Worm (Caenorhabditis elegans): Measurements from ENCODE around the gene pqe-1.

pqe-1 gene

ce11 chrIII:5267217-5267906 lies 43.7 kb upstream of the pqe-1 start, which contains the start of gene ZC395.5 (continued):
- no peak for TF ChIP-seq mes-2 (tag; optimal IDR thresholded peaks at IDR 0.05; ENCODE audit: poor library complexity, severe bottlenecking)
- no peak for TF ChIP-seq nhr-10 (tag; optimal IDR thresholded peaks at IDR 0.05)
- TF ChIP-seq F44E2.7 (GFP tag; IDR thresholded peaks at IDR 0.05) = no peak
- TF ChIP-seq zfp-2 (tag; optimal IDR thresholded peaks at IDR 0.05) = no peak
- TF ChIP-seq duxl-1 (tag; optimal IDR thresholded peaks at IDR 0.05; ENCODE audit: poor library complexity) = no peak
- 0 out of 2 replicates have a peak, but pooled peaks have one; percentile 44 for TF ChIP-seq php-3 (GFP tag; IDR thresholded peaks at IDR 0.05)
- TF ChIP-seq Y5F2A.4 (GFP tag; optimal IDR thresholded peaks at IDR 0.05) = no peak
- no peak for TF ChIP-seq snpc-4 (tag; optimal IDR thresholded peaks at IDR 0.05)
- no peak for TF ChIP-seq pha-4 (GFP tag; IDR thresholded peaks at IDR 0.05)
- no peak for TF ChIP-seq pha-4 (tag; optimal IDR thresholded peaks at IDR 0.05)
- TF ChIP-seq ZK546.5 (tag; optimal IDR thresholded peaks at IDR 0.05) = no peak
- TF ChIP-seq sdz-12 (GFP tag; optimal IDR thresholded peaks at IDR 0.05) = no peak
- peak in 1 of 2 experiments; percentile 27 for TF ChIP-seq mdl-1 (tag; optimal IDR thresholded peaks at IDR 0.05)
- peak; percentile 54 for TF ChIP-seq pqm-1 (tag; optimal IDR thresholded peaks at IDR 0.05)
- no peak for TF ChIP-seq mxl-3 (GFP tag; optimal IDR thresholded peaks at IDR 0.05)
- peak in 1 of 2 experiments; percentile 86 for TF ChIP-seq unc-62 (GFP tag; optimal IDR thresholded peaks at IDR 0.05 in 1 of 2)
- no peak for TF ChIP-seq unc-62 (tag; optimal IDR thresholded peaks at IDR 0.05)
- no peak for TF ChIP-seq ctbp-1 (GFP tag; IDR thresholded peaks at IDR 0.05)
- no peak for TF ChIP-seq hif-1 (tag; optimal IDR thresholded peaks at IDR 0.05)
- no peak for TF ChIP-seq arid-1 (GFP tag; conservative IDR thresholded peaks at IDR 0.05)
- no peak for TF ChIP-seq zfp-3 (GFP tag; conservative IDR thresholded peaks at IDR 0.05)
- no peak for TF ChIP-seq zip-11 (GFP tag; IDR thresholded peaks at IDR 0.05)
- no peak for TF ChIP-seq nhr-102 (tag; optimal IDR thresholded peaks at IDR 0.05)
- no peak for TF ChIP-seq zip-2 (tag; optimal IDR thresholded peaks at IDR 0.05)
- TF ChIP-seq daf-16 (GFP tag; optimal IDR thresholded peaks at IDR 0.05) = no peak
- peak; percentile 96 for TF ChIP-seq daf-16 (tag; optimal IDR thresholded peaks at IDR 0.05)
- no peak for TF ChIP-seq daf-8 (GFP tag; IDR thresholded peaks at IDR 0.05)
- no peak for TF ChIP-seq mdt-29 (GFP tag; IDR thresholded peaks at IDR 0.05)
- TF ChIP-seq fos-1 (tag; optimal IDR thresholded peaks at IDR 0.05) = no peak
- no peak for TF ChIP-seq rbr-2 (tag; optimal IDR thresholded peaks at IDR 0.05)
- TF ChIP-seq Y48G9A.11 (GFP tag; IDR thresholded peaks at IDR 0.05) = no peak
- no peak for TF ChIP-seq hlh-30 (tag; optimal IDR thresholded peaks at IDR 0.05; ENCODE audit: insufficient read depth)

ce11 chrIII:5268486-5268885 lies 42.6 kb upstream of the pqe-1 start:
- TF ChIP-seq nhr-28 (tag; optimal IDR thresholded peaks at IDR 0.05) (no peak), dve-1 (tag; optimal IDR thresholded peaks at IDR 0.05; ENCODE audit: insufficient read depth) (peak; percentile 62), gei-8 (GFP tag; optimal IDR thresholded peaks at IDR 0.05) (no peak), mep-1 (tag; optimal IDR thresholded peaks at IDR 0.05) (peak; percentile 38), nhr-77 (tag; optimal IDR thresholded peaks at IDR 0.05) (peak; percentile 83), lsy-2 (tag; optimal IDR thresholded peaks at IDR 0.05) (no peak), zag-1 (tag; optimal IDR thresholded peaks at IDR 0.05) (no peak), nhr-11 (tag; optimal IDR thresholded peaks at IDR 0.05) (no peak), ama-1 (optimal IDR thresholded peaks at IDR 0.05) (no peak), daf-16 (GFP tag; optimal IDR thresholded peaks at IDR 0.05) (no peak), daf-16 (tag; optimal IDR thresholded peaks at IDR 0.05) (peak; percentile 64), skn-1 (tag; optimal IDR thresholded peaks at IDR 0.05) (no peak), egl-27 (tag; optimal IDR thresholded peaks at IDR 0.05) (no peak), T26A8.4 (GFP tag; IDR thresholded peaks at IDR 0.05) (no peak), pqm-1 (tag; optimal IDR thresholded peaks at IDR 0.05) (no peak), ceh-62 (tag; optimal IDR thresholded peaks at IDR 0.05) (no peak), madf-5 (GFP tag; IDR thresholded peaks at IDR 0.05) (no peak), nhr-42 (GFP tag; IDR thresholded peaks at IDR 0.05) (no peak), nhr-41 (GFP tag; IDR thresholded peaks at IDR 0.05) (no peak)

All from whole organism, L4 larva.